Worm (Caenorhabditis elegans): ENCODE results near the gene ets-6.

DNA sequence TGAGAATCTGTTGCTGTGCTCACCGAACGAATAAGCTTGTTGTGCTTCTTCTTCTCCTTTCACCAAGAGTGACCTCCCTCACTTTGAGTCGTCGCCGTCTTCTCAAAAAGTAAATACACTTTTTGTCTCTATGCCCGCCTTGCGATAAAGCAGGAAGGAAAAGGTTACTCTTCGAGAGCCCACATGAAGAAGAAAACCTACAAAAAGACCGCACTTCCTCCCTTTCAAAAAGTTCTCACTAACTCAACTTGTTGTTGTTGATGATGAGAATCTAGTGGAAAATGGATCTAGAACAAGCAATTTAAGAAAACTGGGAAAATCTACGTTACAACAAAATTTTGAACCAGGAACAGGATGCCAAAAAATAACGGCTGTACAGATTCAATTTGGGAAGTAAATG lies 10.1 kb upstream of the ets-6 start, which contains the start of gene C50E3.6:
- no peak for TF ChIP-seq ceh-36 (tag; optimal IDR thresholded peaks at IDR 0.05)
- no peak for TF ChIP-seq aly-1 (tag; optimal IDR thresholded peaks at IDR 0.05)
- no peak for TF ChIP-seq ets-7 (tag; optimal IDR thresholded peaks at IDR 0.05)
